Worm (Caenorhabditis elegans): ENCODE results near the gene AH6.17.

DNA sequence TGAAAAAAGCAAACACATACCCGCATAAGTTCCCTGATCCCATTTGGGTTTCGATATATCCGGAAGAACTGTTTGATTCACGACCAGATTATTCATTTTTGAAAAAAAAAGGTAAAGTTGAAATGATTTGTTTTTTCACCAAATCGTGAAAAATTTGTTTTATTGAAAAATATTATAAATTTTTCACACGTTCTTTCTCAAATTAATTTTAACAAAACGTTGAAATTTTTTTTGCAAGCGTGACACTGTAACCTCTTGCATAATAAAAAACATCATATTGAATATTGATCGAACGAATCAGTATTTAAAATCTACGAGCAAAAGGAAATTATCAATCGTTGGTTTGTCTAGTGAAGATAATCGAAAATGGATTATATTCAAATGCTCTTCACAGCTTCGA, 4.2 kb upstream of the AH6.17 start, which contains the start of the genes sfxn-1.1 and AH6.3:
- TF ChIP-seq ztf-11 (tag; optimal IDR thresholded peaks at IDR 0.05), result no peak
- TF ChIP-seq nhr-237 (tag; optimal IDR thresholded peaks at IDR 0.05), result no peak
- no peak for TF ChIP-seq elt-1 (tag; optimal IDR thresholded peaks at IDR 0.05; ENCODE audit: borderline replicate concordance, insufficient read depth)
- no peak for TF ChIP-seq blmp-1 (tag; optimal IDR thresholded peaks at IDR 0.05)
- TF ChIP-seq ceh-43 (GFP tag; optimal IDR thresholded peaks at IDR 0.05), result no peak
- no peak for TF ChIP-seq bed-3 (GFP tag; optimal IDR thresholded peaks at IDR 0.05)
- TF ChIP-seq nhr-12 (tag; optimal IDR thresholded peaks at IDR 0.05), result no peak
- TF ChIP-seq snpc-4 (tag; optimal IDR thresholded peaks at IDR 0.05), result no peak
- TF ChIP-seq mep-1 (tag; optimal IDR thresholded peaks at IDR 0.05), result no peak
- no peak for TF ChIP-seq sem-2 (GFP tag; optimal IDR thresholded peaks at IDR 0.05)
- TF ChIP-seq ham-2 (GFP tag; optimal IDR thresholded peaks at IDR 0.05), result no peak
- no peak for TF ChIP-seq nhr-28 (tag; optimal IDR thresholded peaks at IDR 0.05)
- no peak for TF ChIP-seq nhr-76 (tag; optimal IDR thresholded peaks at IDR 0.05)

Measured in whole organism, mixed stage, embryonic.